Fruit fly (Drosophila melanogaster): ENCODE results near the gene TotC.

TotC gene

DNA sequence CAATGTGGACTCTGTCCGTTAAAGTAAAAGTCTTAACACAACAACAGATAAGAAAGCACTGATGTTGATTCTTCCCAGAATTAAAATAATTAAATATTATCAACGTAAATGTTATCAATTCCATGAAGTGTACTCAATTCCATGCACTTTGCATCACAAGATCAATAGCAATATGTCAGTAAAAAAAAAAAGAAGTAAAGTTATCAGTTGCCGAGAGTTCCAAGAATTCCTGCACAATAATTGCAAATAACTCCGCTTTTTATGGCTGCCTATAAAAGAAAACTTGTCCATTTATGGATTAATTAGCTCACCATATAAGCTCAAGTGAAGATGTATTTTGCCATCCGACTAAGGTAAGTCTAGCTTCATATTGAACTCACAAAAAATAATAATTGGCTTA lies 4.6 kb downstream of the TotC start, which contains the start of gene TotZ:
Gene TotZ (plus strand): TSS at position 301 of the 400 bp plus-strand sequence.
- no peak for TF ChIP-seq Crg-1 (GFP tag; optimal IDR thresholded peaks at IDR 0.05)
- TF ChIP-seq Mnt (GFP tag; optimal IDR thresholded peaks at IDR 0.05) = no peak
- no peak for TF ChIP-seq tj (GFP tag; optimal IDR thresholded peaks at IDR 0.05)
- TF ChIP-seq CG14711 (tag; optimal IDR thresholded peaks at IDR 0.05) = no peak
- TF ChIP-seq cnc (optimal IDR thresholded peaks at IDR 0.05) = no peak
- TF ChIP-seq CG7101 (tag; optimal IDR thresholded peaks at IDR 0.05) = no peak
- TF ChIP-seq CG11617 (GFP tag; optimal IDR thresholded peaks at IDR 0.05) = no peak
- TF ChIP-seq toe (GFP tag; optimal IDR thresholded peaks at IDR 0.05) = no peak
- TF ChIP-seq Hr96 (GFP tag; optimal IDR thresholded peaks at IDR 0.05) = no peak
- no peak for TF ChIP-seq cic (GFP tag; optimal IDR thresholded peaks at IDR 0.05)
- TF ChIP-seq kay (GFP tag; ENCODE audit: borderline replicate concordance) = no peak
- TF ChIP-seq Clk (GFP tag; optimal IDR thresholded peaks at IDR 0.05) = no peak
- no peak for TF ChIP-seq ovo (GFP tag; optimal IDR thresholded peaks at IDR 0.05)
- TF ChIP-seq CG1620 (GFP tag; optimal IDR thresholded peaks at IDR 0.05) = no peak

DNA sequence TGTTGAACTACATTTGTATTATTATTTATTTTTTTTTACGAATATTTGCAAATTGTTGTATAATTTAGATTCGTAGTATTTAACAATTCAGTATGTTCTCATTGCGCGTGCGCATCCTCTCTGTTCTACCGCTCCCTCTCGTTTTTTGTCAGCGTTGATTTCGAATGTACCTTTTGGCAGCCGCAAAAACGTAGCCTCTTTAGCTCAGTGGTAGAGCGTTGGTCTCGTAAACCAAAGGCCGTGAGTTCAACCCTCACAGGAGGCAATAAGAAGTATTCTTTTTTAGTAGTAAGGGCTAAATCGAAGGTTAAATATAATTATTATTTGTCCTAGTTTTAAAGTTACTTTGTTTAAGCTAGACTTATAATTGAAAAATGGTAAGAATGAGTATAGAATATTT lies 17.7 kb downstream of the TotC start:
- TF ChIP-seq toe (GFP tag; optimal IDR thresholded peaks at IDR 0.05) = no peak
- TF ChIP-seq kay (GFP tag; ENCODE audit: borderline replicate concordance) = peak; percentile 33

DNA sequence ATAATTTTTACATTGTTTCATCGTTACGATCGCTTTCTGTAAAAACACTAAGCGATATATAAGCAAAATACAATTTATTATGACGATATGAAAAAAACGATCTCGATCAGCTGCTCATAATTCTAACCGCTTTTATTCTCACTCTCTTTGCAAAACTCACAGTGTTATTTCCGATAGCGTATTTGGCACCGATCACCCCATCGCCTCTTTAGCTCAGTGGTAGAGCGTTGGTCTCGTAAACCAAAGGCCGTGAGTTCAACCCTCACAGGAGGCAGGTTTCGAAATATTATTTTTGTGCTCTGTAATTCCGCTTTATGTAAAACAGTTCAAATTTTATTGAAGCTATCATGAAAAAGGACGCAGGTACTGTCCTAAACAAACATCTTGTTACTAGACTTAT lies 18.1 kb downstream of the TotC start:
- no peak for TF ChIP-seq Hr96 (GFP tag; optimal IDR thresholded peaks at IDR 0.05)
- TF ChIP-seq cic (GFP tag; optimal IDR thresholded peaks at IDR 0.05) = peak; percentile 5

DNA sequence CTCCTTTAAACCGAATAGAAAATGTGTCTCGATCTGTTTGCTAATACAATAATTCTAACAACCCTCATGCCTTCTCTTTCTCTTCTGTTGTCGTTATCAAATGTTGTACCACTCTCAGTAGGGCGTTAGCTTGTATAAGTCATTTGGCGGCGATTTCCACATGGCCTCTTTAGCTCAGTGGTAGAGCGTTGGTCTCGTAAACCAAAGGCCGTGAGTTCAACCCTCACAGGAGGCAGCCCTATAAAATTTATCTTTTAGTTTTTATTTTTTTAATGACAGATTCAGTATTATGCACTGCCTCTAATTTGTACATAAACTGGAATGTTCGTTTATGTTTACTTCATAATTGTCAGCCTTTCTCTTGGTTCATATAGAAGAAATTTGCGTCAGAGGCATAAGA lies 18.7 kb downstream of the TotC start:
- TF ChIP-seq cnc (optimal IDR thresholded peaks at IDR 0.05) = no peak
- no peak for TF ChIP-seq kay (GFP tag; ENCODE audit: borderline replicate concordance)
- TF ChIP-seq CG14711 (tag; optimal IDR thresholded peaks at IDR 0.05) = no peak
- no peak for TF ChIP-seq toe (GFP tag; optimal IDR thresholded peaks at IDR 0.05)
- TF ChIP-seq Hr96 (GFP tag; optimal IDR thresholded peaks at IDR 0.05) = no peak
- TF ChIP-seq CG1620 (GFP tag; optimal IDR thresholded peaks at IDR 0.05) = no peak
- TF ChIP-seq CG7101 (tag; optimal IDR thresholded peaks at IDR 0.05) = no peak
- TF ChIP-seq pad (GFP tag; optimal IDR thresholded peaks at IDR 0.05) = no peak
- no peak for TF ChIP-seq bab1 (GFP tag; optimal IDR thresholded peaks at IDR 0.05)
- TF ChIP-seq tj (GFP tag; optimal IDR thresholded peaks at IDR 0.05) = no peak
- TF ChIP-seq cic (GFP tag; optimal IDR thresholded peaks at IDR 0.05) = no peak
- no peak for TF ChIP-seq ovo (GFP tag; optimal IDR thresholded peaks at IDR 0.05)
- TF ChIP-seq CG33017 (tag; optimal IDR thresholded peaks at IDR 0.05) = no peak
- TF ChIP-seq CG12768 (GFP tag; optimal IDR thresholded peaks at IDR 0.05) = no peak
- no peak for TF ChIP-seq CG7045 (GFP tag; optimal IDR thresholded peaks at IDR 0.05)
- TF ChIP-seq CG11617 (GFP tag; optimal IDR thresholded peaks at IDR 0.05) = no peak
- no peak for TF ChIP-seq CG5204 (GFP tag; optimal IDR thresholded peaks at IDR 0.05)

DNA sequence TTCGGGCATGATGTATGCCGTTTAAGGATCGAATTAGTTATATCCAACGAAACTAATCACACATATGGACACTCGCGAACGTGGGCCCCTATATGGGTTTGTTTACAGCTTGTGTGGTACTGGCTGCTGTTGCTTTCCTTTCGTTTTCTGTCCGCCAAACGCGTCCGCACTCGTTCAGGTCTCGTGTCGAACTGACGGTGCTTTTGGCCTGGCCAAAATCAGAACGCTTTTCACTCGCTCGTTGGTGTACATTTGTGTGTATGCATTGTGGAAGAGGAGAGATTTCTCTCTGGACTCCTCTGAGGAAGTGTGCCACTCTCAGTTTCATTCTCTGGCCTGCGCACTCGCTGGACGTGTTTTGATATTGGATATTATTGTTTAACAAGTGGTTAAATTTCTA lies 24.3 kb downstream of the TotC start, which contains the start of gene Ktl:
Gene Ktl (minus strand): TSS at position 193 of the 400 bp plus-strand sequence.
- no peak for TF ChIP-seq CG33017 (tag; optimal IDR thresholded peaks at IDR 0.05)
- TF ChIP-seq pad (GFP tag; optimal IDR thresholded peaks at IDR 0.05) = no peak
- no peak for TF ChIP-seq kay (GFP tag; ENCODE audit: borderline replicate concordance)
- no peak for TF ChIP-seq CG11617 (GFP tag; optimal IDR thresholded peaks at IDR 0.05)

DNA sequence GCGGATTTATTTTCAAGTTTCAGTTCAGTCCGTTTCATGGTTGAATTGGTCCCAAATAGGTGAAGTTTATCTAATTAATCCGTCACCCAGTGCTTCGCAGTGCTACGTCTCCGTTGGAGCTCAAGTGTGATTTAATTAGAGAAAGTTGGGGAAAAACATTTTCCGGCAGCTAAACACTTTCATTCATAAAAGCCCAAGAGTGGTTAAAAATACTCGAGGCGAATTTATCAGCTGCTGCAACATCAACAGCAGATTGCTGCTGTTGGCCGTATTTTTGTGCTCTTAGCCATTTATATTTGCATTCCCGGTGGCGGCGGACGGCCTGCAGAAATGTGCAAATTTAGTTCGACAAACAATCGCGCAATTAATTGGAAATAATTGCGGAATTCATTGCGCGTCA lies 28.9 kb downstream of the TotC start, which contains the start of gene Grik:
Gene Grik (plus strand): TSS at position 301 of the 400 bp plus-strand sequence.
- TF ChIP-seq pad (GFP tag; optimal IDR thresholded peaks at IDR 0.05) (no peak), CG7045 (GFP tag; optimal IDR thresholded peaks at IDR 0.05) (no peak), bab1 (GFP tag; optimal IDR thresholded peaks at IDR 0.05) (no peak), cic (GFP tag; optimal IDR thresholded peaks at IDR 0.05) (no peak), Crg-1 (GFP tag; optimal IDR thresholded peaks at IDR 0.05) (no peak), Hr96 (GFP tag; optimal IDR thresholded peaks at IDR 0.05) (no peak), kay (GFP tag; ENCODE audit: borderline replicate concordance) (no peak), Mnt (GFP tag; optimal IDR thresholded peaks at IDR 0.05) (no peak), CG7101 (tag; optimal IDR thresholded peaks at IDR 0.05) (no peak), CG5204 (GFP tag; optimal IDR thresholded peaks at IDR 0.05) (no peak), ovo (GFP tag; optimal IDR thresholded peaks at IDR 0.05) (no peak), cnc (optimal IDR thresholded peaks at IDR 0.05) (no peak), tj (GFP tag; optimal IDR thresholded peaks at IDR 0.05) (no peak), toe (GFP tag; optimal IDR thresholded peaks at IDR 0.05) (no peak), CG14711 (tag; optimal IDR thresholded peaks at IDR 0.05) (no peak), CG11617 (GFP tag; optimal IDR thresholded peaks at IDR 0.05) (no peak), CG1620 (GFP tag; optimal IDR thresholded peaks at IDR 0.05) (no peak), Clk (GFP tag; optimal IDR thresholded peaks at IDR 0.05) (no peak)

DNA sequence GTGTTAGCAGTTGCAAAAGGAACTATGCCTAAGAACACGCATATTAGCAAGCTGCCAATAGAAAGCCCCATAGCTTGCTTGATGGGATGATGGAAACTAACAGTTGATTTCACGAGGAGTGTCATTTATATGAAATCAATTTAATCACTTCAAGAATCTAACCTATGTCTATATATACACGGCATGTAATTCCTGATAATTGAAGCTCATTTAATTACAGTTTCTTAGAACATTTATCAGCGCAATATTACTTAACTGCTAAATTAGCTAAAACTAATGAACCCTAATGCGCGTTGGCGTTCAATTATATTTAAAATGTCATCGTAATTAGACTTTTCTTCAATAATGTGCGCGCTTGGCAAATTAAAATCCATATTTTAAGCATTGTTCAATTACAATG lies 32.6 kb downstream of the TotC start, which contains the start of gene TotX:
Gene TotX (minus strand): TSS at position 101 of the 400 bp plus-strand sequence.
- no peak for TF ChIP-seq CG5204 (GFP tag; optimal IDR thresholded peaks at IDR 0.05)
- no peak for TF ChIP-seq tj (GFP tag; optimal IDR thresholded peaks at IDR 0.05)
- no peak for TF ChIP-seq kay (GFP tag; ENCODE audit: borderline replicate concordance)
- no peak for TF ChIP-seq CG14711 (tag; optimal IDR thresholded peaks at IDR 0.05)
- TF ChIP-seq pad (GFP tag; optimal IDR thresholded peaks at IDR 0.05) = no peak
- TF ChIP-seq CG7101 (tag; optimal IDR thresholded peaks at IDR 0.05) = no peak
- no peak for TF ChIP-seq CG7045 (GFP tag; optimal IDR thresholded peaks at IDR 0.05)
- TF ChIP-seq ovo (GFP tag; optimal IDR thresholded peaks at IDR 0.05) = no peak
- TF ChIP-seq CG11617 (GFP tag; optimal IDR thresholded peaks at IDR 0.05) = no peak

Data from whole organism, adult.